Fruit fly (Drosophila melanogaster): ENCODE data around the gene RpL7A.

- TF ChIP-seq ovo (GFP tag; optimal IDR thresholded peaks at IDR 0.05) (no peak), cic (GFP tag; optimal IDR thresholded peaks at IDR 0.05) (no peak), cnc (optimal IDR thresholded peaks at IDR 0.05) (no peak)
Observed at dm6 chrX:6542331-6542730, 9.2 kb upstream of the RpL7A start.
